Fruit fly (Drosophila melanogaster): ENCODE measurements around the gene Cyp4c3.

DNA sequence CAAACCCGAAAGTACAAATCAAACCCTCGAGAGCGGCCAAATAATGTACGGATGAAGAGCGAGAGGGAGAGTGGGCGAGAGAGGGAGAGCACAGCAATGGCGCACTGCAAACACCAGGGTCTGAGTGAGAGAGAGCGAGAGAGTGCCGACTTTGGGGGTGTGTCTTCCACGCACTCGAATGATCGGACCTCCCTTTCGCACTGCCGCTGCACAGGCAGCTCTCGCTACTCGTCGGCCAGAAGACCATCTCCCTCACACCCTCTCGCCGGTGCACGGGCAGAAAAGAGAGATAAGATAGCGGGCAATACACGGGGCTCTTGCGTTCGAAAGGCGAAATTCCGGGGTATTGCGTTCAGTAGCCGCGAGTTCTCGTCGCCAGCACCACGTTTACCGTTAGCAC is 18.6 kb downstream of the Cyp4c3 start, which contains the start of gene Ptx1:
- TF ChIP-seq ttk (optimal IDR thresholded peaks at IDR 0.05) (no peak), psq (optimal IDR thresholded peaks at IDR 0.05) (no peak), h (optimal IDR thresholded peaks at IDR 0.05) (no peak), insv (optimal IDR thresholded peaks at IDR 0.05) (no peak), Sin3A (optimal IDR thresholded peaks at IDR 0.05) (no peak)
